Worm (Caenorhabditis elegans) whole organism, L4 larva: ENCODE measurements around the gene T24C2.5.
"Not testable (repeated sequence)": the region's sequence is repeated elsewhere in the genome, so short reads cannot be mapped to it uniquely, and the experiment has no call there.

Source experiments
- F26F4.8 ChIP-seq: fragments of 200-800 bp; sonication (Bioruptor generic); conservative IDR thresholded peaks from 2 replicates; pipeline ENCODE4 v1.3.6; 2022; ENCODE audit warnings: missing genetic modification characterization, missing compliant biosample characterization
- T20F7.1 ChIP-seq: fragments of 200-800 bp; sonication (Bioruptor generic); optimal IDR thresholded peaks from 2 replicates; lab custom pipeline; 2018; ENCODE audit warnings: mild to moderate bottlenecking, missing genetic modification characterization, missing compliant biosample characterization
- Y5F2A.4 ChIP-seq: fragments of 200-800 bp; sonication (Bioruptor generic); optimal IDR thresholded peaks from 2 replicates; lab custom pipeline; 2018; ENCODE audit warnings: mild to moderate bottlenecking, missing genetic modification characterization, missing compliant biosample characterization
- ZK337.2 ChIP-seq: fragments of 200-800 bp; sonication (Bioruptor generic); IDR thresholded peaks from 2 replicates; pipeline ENCODE4 v1.3.6; 2022; ENCODE audit warnings: missing genetic modification reagents, missing genetic modification characterization, missing compliant biosample characterization
- aly-2 ChIP-seq: sonication (generic microtip); optimal IDR thresholded peaks from 2 replicates; lab custom pipeline; 2018; ENCODE audit warnings: missing biosample characterization, missing genetic modification characterization
- ceh-28 ChIP-seq: fragments of 150-350 bp; optimal IDR thresholded peaks from 2 replicates; lab custom pipeline; 2014; ENCODE audit warnings: missing biosample characterization, missing genetic modification reagents, missing genetic modification characterization
- ceh-82 ChIP-seq: sonication (generic microtip); optimal IDR thresholded peaks from 2 replicates; lab custom pipeline; 2017; ENCODE audit warnings: missing biosample characterization, missing genetic modification characterization
- ctbp-1 ChIP-seq: fragments of 200-800 bp; sonication (Bioruptor generic); IDR thresholded peaks from 2 replicates; pipeline ENCODE4 v1.3.6; 2022; ENCODE audit warnings: missing genetic modification reagents, missing genetic modification characterization, missing compliant biosample characterization
- daf-16 ChIP-seq, 3 experiments: sonication (generic microtip); optimal IDR thresholded peaks; 2 replicates each; lab custom pipeline; 2016 to 2017; ENCODE audit warnings: missing genetic modification characterization in 3 of 3, missing genetic modification reagents in 3 of 3, mild to moderate bottlenecking in 2 of 3, missing compliant biosample characterization in 2 of 3, missing biosample characterization in 1 of 3, moderate library complexity in 1 of 3
- daf-19 ChIP-seq: fragments of 200-800 bp; sonication (Bioruptor generic); conservative IDR thresholded peaks from 2 replicates; pipeline ENCODE4 v1.3.6; 2022; ENCODE audit warnings: missing genetic modification characterization, missing compliant biosample characterization
- dmd-9 ChIP-seq: fragments of 200-800 bp; sonication (Bioruptor generic); IDR thresholded peaks from 2 replicates; pipeline ENCODE4 v1.3.6; 2022; ENCODE audit warnings: missing genetic modification reagents, missing genetic modification characterization, missing compliant biosample characterization
- duxl-1 ChIP-seq: sonication (generic microtip); optimal IDR thresholded peaks from 2 replicates; lab custom pipeline; 2016; ENCODE audit warnings: mild to moderate bottlenecking, missing genetic modification characterization, moderate library complexity, missing compliant biosample characterization; ENCODE audit not compliant: poor library complexity
- egl-43 ChIP-seq: fragments of 200-800 bp; sonication (Bioruptor generic); IDR thresholded peaks from 2 replicates; pipeline ENCODE4 v1.3.6; 2022; ENCODE audit warnings: missing genetic modification reagents, missing genetic modification characterization, missing compliant biosample characterization
- fkh-10 ChIP-seq: fragments of 150-350 bp; optimal IDR thresholded peaks from 2 replicates; lab custom pipeline; 2014; ENCODE audit warnings: missing biosample characterization, missing genetic modification reagents, missing genetic modification characterization
- gei-8 ChIP-seq: fragments of 200-800 bp; sonication (Bioruptor generic); optimal IDR thresholded peaks from 2 replicates; lab custom pipeline; 2018; ENCODE audit warnings: mild to moderate bottlenecking, missing genetic modification characterization, missing compliant biosample characterization
- hlh-30 ChIP-seq: sonication (generic microtip); optimal IDR thresholded peaks from 2 replicates; lab custom pipeline; 2017; ENCODE audit warnings: antibody characterized with exemption, mild to moderate bottlenecking, missing genetic modification characterization, missing compliant biosample characterization; ENCODE audit not compliant: insufficient read depth
- hmg-1.1 ChIP-seq: fragments of 200-800 bp; sonication (Bioruptor generic); IDR thresholded peaks from 2 replicates; pipeline ENCODE4 v1.3.6; 2022; ENCODE audit warnings: missing genetic modification reagents, missing genetic modification characterization, missing compliant biosample characterization
- lin-13 ChIP-seq: fragments of 150-350 bp; optimal IDR thresholded peaks from 2 replicates; lab custom pipeline; 2014; ENCODE audit warnings: missing biosample characterization, missing genetic modification reagents, missing genetic modification characterization
- lin-29 ChIP-seq: fragments of 200-800 bp; sonication (Bioruptor generic); IDR thresholded peaks from 2 replicates; pipeline ENCODE4 v1.3.6; 2022; ENCODE audit warnings: missing genetic modification reagents, missing genetic modification characterization, missing compliant biosample characterization
- mdl-1 ChIP-seq, 2 experiments: fragments of 150-350 bp in 1 of 2; sonication (generic microtip) in 1 of 2; optimal IDR thresholded peaks; 2 replicates each; lab custom pipeline; 2014 to 2017; ENCODE audit warnings: missing biosample characterization in 2 of 2, missing genetic modification characterization in 2 of 2
- mdt-29 ChIP-seq: fragments of 200-800 bp; sonication (Bioruptor generic); IDR thresholded peaks from 2 replicates; pipeline ENCODE4 v1.3.6; 2022; ENCODE audit warnings: missing genetic modification reagents, missing genetic modification characterization, missing compliant biosample characterization
- nhr-10 ChIP-seq: fragments of 150-350 bp; optimal IDR thresholded peaks from 2 replicates; lab custom pipeline; 2014; ENCODE audit warnings: missing biosample characterization, missing genetic modification characterization
- nhr-111 ChIP-seq: fragments of 200-800 bp; sonication (Bioruptor generic); optimal IDR thresholded peaks from 2 replicates; lab custom pipeline; 2018; ENCODE audit warnings: mild to moderate bottlenecking, missing genetic modification characterization, missing compliant biosample characterization
- nhr-237 ChIP-seq: sonication (generic microtip); optimal IDR thresholded peaks from 2 replicates; lab custom pipeline; 2017; ENCODE audit warnings: missing biosample characterization, missing genetic modification characterization
- nhr-28 ChIP-seq: fragments of 150-350 bp; optimal IDR thresholded peaks from 2 replicates; lab custom pipeline; 2014; ENCODE audit warnings: missing biosample characterization, missing genetic modification characterization
- php-3 ChIP-seq: fragments of 200-800 bp; sonication (Bioruptor generic); IDR thresholded peaks from 2 replicates; pipeline ENCODE4 v1.3.6; 2022; ENCODE audit warnings: missing genetic modification reagents, missing genetic modification characterization, missing compliant biosample characterization
- set-16 ChIP-seq: fragments of 200-800 bp; sonication (Bioruptor generic); IDR thresholded peaks from 2 replicates; pipeline ENCODE4 v1.3.6; 2022; ENCODE audit warnings: missing genetic modification reagents, missing genetic modification characterization, missing compliant biosample characterization
- snpc-1.2 ChIP-seq: fragments of 200-800 bp; sonication (Bioruptor generic); IDR thresholded peaks from 2 replicates; pipeline ENCODE4 v1.3.6; 2022; ENCODE audit warnings: missing genetic modification reagents, missing genetic modification characterization, missing compliant biosample characterization
- spr-1 ChIP-seq: sonication (generic microtip); optimal IDR thresholded peaks from 2 replicates; lab custom pipeline; 2016; ENCODE audit warnings: mild to moderate bottlenecking, missing genetic modification characterization, missing compliant biosample characterization
- unc-130 ChIP-seq: sonication (generic microtip); optimal IDR thresholded peaks from 2 replicates; lab custom pipeline; 2016; ENCODE audit warnings: missing genetic modification reagents, missing genetic modification characterization, missing compliant biosample characterization
- unc-39 ChIP-seq: sonication (generic microtip); optimal IDR thresholded peaks from 2 replicates; lab custom pipeline; 2017; ENCODE audit warnings: missing biosample characterization, missing genetic modification characterization
- zfp-3 ChIP-seq: fragments of 200-800 bp; sonication (Bioruptor generic); conservative IDR thresholded peaks from 2 replicates; pipeline ENCODE4 v1.3.6; 2022; ENCODE audit warnings: missing genetic modification reagents, missing genetic modification characterization, missing compliant biosample characterization
- ztf-11 ChIP-seq: fragments of 150-350 bp; optimal IDR thresholded peaks from 2 replicates; lab custom pipeline; 2014; ENCODE audit warnings: missing biosample characterization, missing genetic modification characterization

Gene T24C2.5

DNA sequence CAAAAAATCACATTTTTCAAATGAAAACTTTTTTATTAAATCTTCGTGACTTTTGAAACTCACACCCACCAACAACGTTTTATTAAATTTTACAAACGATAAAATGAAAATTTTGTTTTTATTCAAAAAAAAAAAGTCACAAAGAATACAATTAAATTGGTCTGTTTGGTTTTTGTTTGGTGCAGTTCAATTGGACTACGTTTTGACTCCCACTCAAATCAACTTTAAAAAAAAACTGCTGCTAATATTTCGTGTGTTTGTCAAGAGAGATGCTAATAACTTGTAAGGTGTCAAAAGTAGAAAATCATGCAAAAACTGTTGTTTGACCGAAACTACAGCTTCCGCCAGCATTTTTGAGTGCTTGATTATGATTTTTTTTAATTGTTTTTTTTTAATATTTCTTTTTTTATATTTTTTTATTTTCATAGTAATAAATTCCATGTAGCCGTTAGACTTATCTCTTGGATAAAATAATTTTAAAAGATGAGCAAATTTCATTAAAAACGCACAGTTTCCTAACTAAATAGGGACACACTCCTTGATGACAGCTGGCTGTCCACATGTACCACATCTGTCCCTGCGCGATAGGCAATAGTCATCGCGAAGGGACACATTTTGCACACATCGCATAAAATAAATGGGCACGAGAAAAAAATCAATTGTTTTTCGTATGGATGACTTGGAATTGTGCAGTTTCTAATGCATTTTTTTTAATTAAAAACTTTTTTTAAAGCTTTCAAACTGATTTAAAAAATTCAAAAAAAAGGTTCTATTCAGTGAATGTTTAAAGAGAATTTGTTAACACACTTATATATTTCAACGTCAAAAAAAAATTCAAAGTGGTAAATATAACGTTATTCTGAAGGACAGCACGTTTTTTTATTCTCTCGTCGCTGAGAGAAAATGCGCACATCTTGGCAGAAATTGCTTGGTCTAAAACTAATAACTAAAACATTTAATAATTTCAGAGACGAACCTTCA lies 8.6 kb upstream of the T24C2.5 start (continued):
- TF ChIP-seq zfp-3 (GFP tag; lab: Robert Waterston, UW) (peak; percentile 99), gei-8 (GFP tag; lab: Kevin White, UChicago) (peak; percentile 88), F26F4.8 (no peak), fkh-10 (peak; percentile 98), nhr-237 (tag; lab: Kevin White, UChicago) (peak; percentile 94), daf-16 (GFP tag; optimal IDR thresholded peaks at IDR 0.05; lab: Kevin White, UChicago) (peak; percentile 96 to 99), daf-16 (tag; optimal IDR thresholded peaks at IDR 0.05; lab: Kevin White, UChicago) (peak; percentile 97), php-3 (peak; percentile 99), Y5F2A.4 (peak; percentile 97)

DNA sequence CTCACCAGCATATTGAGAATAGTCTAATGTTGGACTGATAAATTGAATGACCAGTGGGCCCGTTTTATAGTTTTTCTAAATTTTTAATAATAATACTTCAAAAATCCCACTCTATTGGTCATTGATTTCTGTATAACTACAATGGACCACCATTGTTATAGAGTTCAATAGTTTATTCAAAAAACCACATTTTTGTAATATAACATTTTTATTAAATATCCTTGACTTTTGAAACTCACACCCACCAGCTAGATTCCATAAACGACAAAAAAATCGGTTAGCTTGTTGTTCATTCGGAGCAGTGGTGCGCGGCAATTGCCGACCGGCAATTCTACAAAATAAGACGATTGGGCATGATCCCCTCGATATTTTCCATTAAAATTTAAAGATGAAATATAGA lies 6.7 kb upstream of the T24C2.5 start, which contains the start of gene nspc-18:
Gene nspc-18, minus strand, starts transcription at position 101 of the 400 bp plus-strand sequence.
- TF ChIP-seq nhr-28 (tag; lab: Kevin White, UChicago) = no peak
- TF ChIP-seq ceh-82 (tag; lab: Kevin White, UChicago) = no peak
- TF ChIP-seq mdt-29 (GFP tag; lab: Robert Waterston, UW) = no peak
- TF ChIP-seq lin-29 = no peak
- no peak for TF ChIP-seq zfp-3 (GFP tag; lab: Robert Waterston, UW)
- no peak for TF ChIP-seq snpc-1.2
- no peak for TF ChIP-seq nhr-111 (GFP tag; lab: Kevin White, UChicago)
- TF ChIP-seq dmd-9 (GFP tag; lab: Robert Waterston, UW) = no peak
- no peak for TF ChIP-seq hlh-30
- no peak for TF ChIP-seq lin-13 (GFP tag; lab: Kevin White, UChicago)
- no peak for TF ChIP-seq Y5F2A.4
- TF ChIP-seq unc-39 = no peak
- TF ChIP-seq hmg-1.1 (GFP tag; lab: Robert Waterston, UW) = no peak
- TF ChIP-seq set-16 (GFP tag; lab: Robert Waterston, UW) = no peak
- no peak for TF ChIP-seq egl-43 (GFP tag; lab: Robert Waterston, UW)
- TF ChIP-seq daf-19 (GFP tag; lab: Robert Waterston, UW) = no peak
- TF ChIP-seq mdl-1 (tag; optimal IDR thresholded peaks at IDR 0.05; lab: Kevin White, UChicago) = no peak
- TF ChIP-seq aly-2 (tag; lab: Kevin White, UChicago) = no peak

DNA sequence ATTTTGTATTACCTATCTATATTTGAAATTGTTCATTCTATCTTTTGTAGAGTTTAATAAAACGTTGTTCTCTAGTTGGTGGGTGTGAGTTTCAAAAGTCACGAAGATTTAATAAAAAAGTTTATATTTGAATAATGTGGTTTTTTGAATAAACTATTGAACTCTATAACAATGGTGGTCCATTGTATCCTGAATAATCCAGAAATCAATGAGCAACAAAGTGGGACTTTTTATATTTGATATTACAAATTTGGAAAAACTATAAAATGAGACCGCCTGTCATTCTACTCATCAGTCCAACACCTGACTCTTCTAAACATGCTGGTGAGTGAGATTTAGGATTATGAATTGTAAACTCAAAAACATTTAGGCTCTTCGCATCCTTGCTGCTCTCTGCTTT lies 5.8 kb upstream of the T24C2.5 start, which contains the start of gene nspc-19:
Gene nspc-19, plus strand, starts transcription at position 301 of the 400 bp plus-strand sequence.
- not testable (repeated sequence) for TF ChIP-seq T20F7.1 (GFP tag; lab: Kevin White, UChicago); duxl-1 (tag; lab: Kevin White, UChicago); lin-29

DNA sequence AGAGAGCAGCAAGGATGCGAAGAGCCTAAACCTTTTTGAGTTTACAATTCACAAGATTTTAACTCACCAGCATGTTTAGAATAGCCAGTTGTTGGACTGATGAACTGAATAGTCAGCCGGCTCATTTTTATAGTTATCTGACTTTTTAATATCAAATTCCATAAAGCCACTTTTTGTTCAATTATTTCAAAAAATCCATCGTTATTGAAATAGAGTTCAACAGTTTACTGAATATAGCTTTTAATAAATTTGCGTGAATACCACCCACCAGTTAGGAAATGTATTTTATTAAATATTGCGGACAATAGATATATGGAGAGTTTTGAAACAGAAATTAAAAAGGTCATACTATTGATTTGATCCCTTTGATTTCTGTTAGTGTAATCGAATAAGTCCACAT lies 4.1 kb upstream of the T24C2.5 start, which contains the start of gene nspc-20:
Gene nspc-20, minus strand, starts transcription at position 101 of the 400 bp plus-strand sequence.
- no peak for TF ChIP-seq nhr-10
- TF ChIP-seq mdl-1 (tag; optimal IDR thresholded peaks at IDR 0.05; lab: Kevin White, UChicago) = no peak
- no peak for TF ChIP-seq unc-130 (GFP tag; lab: Kevin White, UChicago)
- TF ChIP-seq ztf-11 (tag; lab: Kevin White, UChicago) = no peak
- no peak for TF ChIP-seq ceh-28
- TF ChIP-seq hmg-1.1 (GFP tag; lab: Robert Waterston, UW) = no peak
- no peak for TF ChIP-seq ctbp-1
- TF ChIP-seq spr-1 (tag; lab: Kevin White, UChicago) = no peak
- no peak for TF ChIP-seq aly-2 (tag; lab: Kevin White, UChicago)
- no peak for TF ChIP-seq gei-8 (GFP tag; lab: Kevin White, UChicago)
- TF ChIP-seq lin-29 = no peak
- TF ChIP-seq ZK337.2 (GFP tag; lab: Robert Waterston, UW) = no peak
- TF ChIP-seq, all 104 proteins: peak for 0
